Worm (Caenorhabditis elegans): ENCODE measurements around the gene set-13.

The set-13 gene

DNA sequence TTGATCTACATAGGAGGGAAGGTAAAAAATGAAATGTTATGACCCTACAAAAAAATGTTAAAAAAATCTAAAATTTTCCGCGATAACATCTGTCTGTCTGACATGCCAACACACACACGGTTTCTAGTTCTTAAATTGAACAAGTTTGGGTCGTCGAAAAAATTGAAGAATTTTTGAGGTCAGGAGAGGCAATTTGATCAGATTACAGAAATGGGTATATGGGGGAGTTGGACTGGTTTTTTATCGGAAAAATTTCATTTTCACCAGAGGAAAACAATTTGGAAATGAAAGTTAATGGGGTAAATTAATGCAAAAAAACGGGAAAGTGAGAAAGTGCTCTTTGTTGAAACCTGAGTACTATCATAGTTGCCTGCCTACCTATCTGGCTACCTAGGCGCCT, 37.0 kb downstream of the set-13 start:
- TF ChIP-seq blmp-1 (tag; optimal IDR thresholded peaks at IDR 0.05; ENCODE audit: insufficient read depth) (peak; percentile 43), aly-2 (tag; optimal IDR thresholded peaks at IDR 0.05) (no peak), nhr-25 (tag; optimal IDR thresholded peaks at IDR 0.05) (peak; percentile 53)

- TF ChIP-seq elt-1 (tag; optimal IDR thresholded peaks at IDR 0.05): no peak
- TF ChIP-seq blmp-1 (tag; optimal IDR thresholded peaks at IDR 0.05; ENCODE audit: insufficient read depth): peak; percentile 12
- no peak for TF ChIP-seq nhr-11 (tag; optimal IDR thresholded peaks at IDR 0.05)
- TF ChIP-seq unc-62 (GFP tag; optimal IDR thresholded peaks at IDR 0.05): no peak
- peak; percentile 12 for TF ChIP-seq F13H6.1 (tag; optimal IDR thresholded peaks at IDR 0.05)
- TF ChIP-seq sma-3 (GFP tag; optimal IDR thresholded peaks at IDR 0.05): peak; percentile 6
- peak; percentile 63 for TF ChIP-seq nhr-25 (tag; optimal IDR thresholded peaks at IDR 0.05)
- TF ChIP-seq nhr-129 (tag; optimal IDR thresholded peaks at IDR 0.05): peak; percentile 25
Observed at ce11 chrII:2854794-2855193, 38.0 kb downstream of the set-13 start.

- no peak for TF ChIP-seq unc-62 (GFP tag; optimal IDR thresholded peaks at IDR 0.05)
- TF ChIP-seq ztf-1 (GFP tag; conservative IDR thresholded peaks at IDR 0.05): no peak
- TF ChIP-seq fos-1 (tag; optimal IDR thresholded peaks at IDR 0.05): peak; percentile 7
- TF ChIP-seq lsy-2 (tag; optimal IDR thresholded peaks at IDR 0.05): no peak
Observed at ce11 chrII:2856114-2856513, 39.3 kb downstream of the set-13 start.

DNA sequence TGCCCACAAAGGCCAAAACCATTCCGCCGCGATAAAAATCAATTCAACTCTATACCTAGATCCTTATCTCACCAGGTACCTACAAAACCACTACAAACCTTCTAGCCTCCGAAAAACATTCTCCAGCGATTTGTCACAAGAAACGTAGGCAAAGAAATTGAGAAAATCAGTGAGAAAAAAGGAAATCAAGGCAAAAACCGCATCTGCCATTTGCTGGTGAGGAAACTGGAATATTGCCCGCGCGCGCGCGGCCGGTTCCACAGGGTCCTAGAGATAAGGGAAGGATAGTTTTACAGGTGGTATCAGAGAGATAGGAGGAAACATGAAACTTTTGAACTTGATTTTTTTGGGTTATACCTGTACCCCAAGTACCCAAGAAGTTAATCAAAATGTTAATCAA, 40.8 kb downstream of the set-13 start:
- TF ChIP-seq ceh-16 (tag; optimal IDR thresholded peaks at IDR 0.05): peak; percentile 53
- no peak for TF ChIP-seq unc-55 (GFP tag; optimal IDR thresholded peaks at IDR 0.05)
- peak; percentile 67 for TF ChIP-seq nhr-25 (tag; optimal IDR thresholded peaks at IDR 0.05)
- TF ChIP-seq nhr-21 (tag; optimal IDR thresholded peaks at IDR 0.05): peak; percentile 35
- TF ChIP-seq ZK546.5 (tag; optimal IDR thresholded peaks at IDR 0.05): no peak
- TF ChIP-seq fos-1 (tag; optimal IDR thresholded peaks at IDR 0.05): no peak
- peak; percentile 6 for TF ChIP-seq blmp-1 (tag; optimal IDR thresholded peaks at IDR 0.05; ENCODE audit: insufficient read depth)
- peak; percentile 8 for TF ChIP-seq sma-9 (GFP tag; optimal IDR thresholded peaks at IDR 0.05)
- TF ChIP-seq sma-9 (tag; optimal IDR thresholded peaks at IDR 0.05): no peak

DNA sequence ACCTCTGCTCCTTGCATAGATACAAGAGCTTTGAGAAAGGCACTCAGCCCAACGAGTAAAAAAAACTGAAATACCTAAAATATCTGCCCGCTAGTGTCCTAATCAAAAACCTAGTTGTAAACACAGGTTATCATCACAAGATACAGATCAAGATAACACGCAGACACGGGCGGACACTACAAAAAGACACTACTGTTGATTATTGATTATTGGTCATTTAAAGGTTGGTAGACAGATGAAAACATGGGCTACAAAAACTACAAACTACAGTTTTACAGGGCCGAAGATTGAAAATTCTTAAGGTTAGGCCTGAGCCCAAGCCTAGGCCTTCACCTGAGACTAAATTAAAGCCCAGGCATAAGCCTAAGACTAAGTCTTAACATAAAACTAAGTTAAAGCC, 42.1 kb downstream of the set-13 start:
- TF ChIP-seq lin-39 (tag; optimal IDR thresholded peaks at IDR 0.05) (no peak), sma-9 (GFP tag; optimal IDR thresholded peaks at IDR 0.05) (peak; percentile 20), sma-9 (tag; optimal IDR thresholded peaks at IDR 0.05) (no peak)

- TF ChIP-seq sem-4 (tag; optimal IDR thresholded peaks at IDR 0.05) (no peak), fos-1 (tag; optimal IDR thresholded peaks at IDR 0.05) (no peak), ZK546.5 (tag; optimal IDR thresholded peaks at IDR 0.05) (no peak), Y55F3AM.14 (GFP tag; optimal IDR thresholded peaks at IDR 0.05) (no peak), C34F6.9 (tag; optimal IDR thresholded peaks at IDR 0.05) (no peak), sma-3 (GFP tag; optimal IDR thresholded peaks at IDR 0.05) (no peak), lsy-2 (tag; optimal IDR thresholded peaks at IDR 0.05) (no peak), egl-27 (tag; optimal IDR thresholded peaks at IDR 0.05) (no peak), elt-1 (tag; optimal IDR thresholded peaks at IDR 0.05) (no peak), mdl-1 (tag; optimal IDR thresholded peaks at IDR 0.05) (no peak), sma-9 (GFP tag; optimal IDR thresholded peaks at IDR 0.05) (no peak), sma-9 (tag; optimal IDR thresholded peaks at IDR 0.05) (no peak), elt-3 (tag; optimal IDR thresholded peaks at IDR 0.05) (no peak), nhr-11 (tag; optimal IDR thresholded peaks at IDR 0.05) (no peak), unc-39 (tag; optimal IDR thresholded peaks at IDR 0.05) (no peak), nhr-10 (tag; optimal IDR thresholded peaks at IDR 0.05) (no peak), snpc-4 (tag; optimal IDR thresholded peaks at IDR 0.05) (no peak), unc-55 (GFP tag; optimal IDR thresholded peaks at IDR 0.05) (no peak), lin-11 (tag; optimal IDR thresholded peaks at IDR 0.05) (no peak)
Observed at ce11 chrII:2859315-2859714, 42.5 kb downstream of the set-13 start.
